Fruit fly (Drosophila melanogaster): ENCODE results near the gene CG15212.

DNA sequence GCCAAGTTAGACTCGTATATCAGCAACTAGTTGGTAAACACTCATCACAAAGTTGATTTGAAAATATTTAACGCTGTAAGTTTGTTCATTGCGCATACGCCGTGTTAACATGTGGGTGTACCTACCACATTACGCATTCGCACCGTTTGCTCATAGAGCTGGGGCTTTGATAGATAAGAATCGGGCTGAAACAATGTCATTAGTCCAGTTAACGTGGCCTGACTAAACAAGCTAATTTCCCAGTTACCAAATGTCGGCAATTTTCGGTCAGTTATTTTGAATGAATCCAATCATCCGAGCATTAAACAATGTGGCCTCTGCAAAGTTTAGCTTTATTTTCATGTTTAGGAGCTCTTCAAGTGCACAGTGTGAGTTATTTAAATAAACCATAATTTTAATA lies 2.1 kb upstream of the CG15212 start, which contains the start of gene CG4597:
- TF ChIP-seq CG8478 (optimal IDR thresholded peaks at IDR 0.05): no peak
- TF ChIP-seq CTCF (optimal IDR thresholded peaks at IDR 0.05): no peak
